Worm (Caenorhabditis elegans) whole organism, L1 larva: ENCODE data around the gene ndua-12.

ENCODE experiments used
- C04F5.9 ChIP-seq: sonication (generic microtip); optimal IDR thresholded peaks from 2 replicates; lab custom pipeline; 2016; ENCODE audit warnings: missing genetic modification characterization, missing compliant biosample characterization
- egl-27 ChIP-seq, 2 experiments: fragments of 150-350 bp in 1 of 2; sonication (generic microtip); optimal IDR thresholded peaks; 3 replicates each; lab custom pipeline; 2017 to 2018; ENCODE audit warnings: missing biosample characterization in 2 of 2, missing genetic modification characterization in 2 of 2, missing genetic modification reagents in 2 of 2
- elt-3 ChIP-seq, 6 experiments: fragments of 150-350 bp in 1 of 6; sonication (generic microtip); optimal IDR thresholded peaks; 2 replicates each; lab custom pipeline; 2017 to 2018; ENCODE audit warnings: missing biosample characterization in 6 of 6, missing genetic modification characterization in 6 of 6, inconsistent platforms in 1 of 6
- irx-1 ChIP-seq: sonication (generic microtip); optimal IDR thresholded peaks from 2 replicates; lab custom pipeline; 2016; ENCODE audit warnings: missing genetic modification characterization, missing compliant biosample characterization
- nhr-76 ChIP-seq: sonication (generic microtip); optimal IDR thresholded peaks from 2 replicates; lab custom pipeline; 2017; ENCODE audit warnings: missing biosample characterization, missing genetic modification characterization
- unc-30 ChIP-seq: sonication (generic microtip); optimal IDR thresholded peaks from 2 replicates; lab custom pipeline; 2017; ENCODE audit warnings: missing biosample characterization, missing genetic modification characterization
- unc-98 ChIP-seq: fragments of 200-800 bp; sonication (Bioruptor generic); IDR thresholded peaks from 2 replicates; pipeline ENCODE4 v1.3.6; 2022; ENCODE audit warnings: missing genetic modification characterization, missing compliant biosample characterization
- zip-4 ChIP-seq: fragments of 200-800 bp; sonication (Bioruptor generic); optimal IDR thresholded peaks from 2 replicates; lab custom pipeline; 2018; ENCODE audit warnings: mild to moderate bottlenecking, missing genetic modification characterization, moderate library complexity, missing compliant biosample characterization

ce11 chrIV:2688716-2689307, 30.8 kb downstream of the ndua-12 start, which contains the start of gene egrh-3:
- no peak for TF ChIP-seq C04F5.9 (tag; lab: Kevin White, UChicago)
- TF ChIP-seq irx-1 (tag; lab: Kevin White, UChicago) = no peak
- no peak for TF ChIP-seq zip-4 (GFP tag; lab: Kevin White, UChicago)
- no peak for TF ChIP-seq egl-27 (tag; optimal IDR thresholded peaks at IDR 0.05; lab: Kevin White, UChicago)
- no peak for TF ChIP-seq unc-30
- no peak for TF ChIP-seq nhr-76 (tag; lab: Kevin White, UChicago)
- no peak for TF ChIP-seq elt-3 (tag; optimal IDR thresholded peaks at IDR 0.05; lab: Kevin White, UChicago)
- no peak for TF ChIP-seq unc-98
